Worm (Caenorhabditis elegans) whole organism, L3 larva: ENCODE measurements around the gene F42C5.3.

Source experiments
- ceh-16 ChIP-seq: sonication (generic microtip); optimal IDR thresholded peaks from 2 replicates; lab custom pipeline; 2017; ENCODE audit warnings: missing biosample characterization, missing genetic modification characterization
- ceh-82 ChIP-seq: fragments of 150-350 bp; optimal IDR thresholded peaks from 2 replicates; lab custom pipeline; 2014; ENCODE audit warnings: missing biosample characterization, missing genetic modification characterization
- daf-12 ChIP-seq: fragments of 150-350 bp; optimal IDR thresholded peaks from 2 replicates; lab custom pipeline; 2014; ENCODE audit warnings: missing biosample characterization, missing genetic modification reagents, missing genetic modification characterization
- egl-27 ChIP-seq: sonication (generic microtip); optimal IDR thresholded peaks from 4 replicates; lab custom pipeline; 2017; ENCODE audit warnings: missing biosample characterization, missing genetic modification reagents, missing genetic modification characterization
- fos-1 ChIP-seq: fragments of 150-350 bp; optimal IDR thresholded peaks from 2 replicates; lab custom pipeline; 2014; ENCODE audit warnings: missing biosample characterization, missing genetic modification characterization
- lin-39 ChIP-seq: fragments of 150-350 bp; optimal IDR thresholded peaks from 2 replicates; lab custom pipeline; 2018; ENCODE audit warnings: missing biosample characterization, missing genetic modification reagents, missing genetic modification characterization
- nhr-11 ChIP-seq: fragments of 150-350 bp; optimal IDR thresholded peaks from 2 replicates; lab custom pipeline; 2014; ENCODE audit warnings: missing biosample characterization, missing genetic modification characterization
- nhr-25 ChIP-seq: sonication (generic microtip); optimal IDR thresholded peaks from 2 replicates; lab custom pipeline; 2017; ENCODE audit warnings: missing biosample characterization, missing genetic modification characterization
- pqm-1 ChIP-seq: fragments of 150-350 bp; optimal IDR thresholded peaks from 2 replicates; lab custom pipeline; 2017; ENCODE audit warnings: missing biosample characterization, missing genetic modification characterization, inconsistent platforms
- unc-39 ChIP-seq: sonication (generic microtip); optimal IDR thresholded peaks from 4 replicates; lab custom pipeline; 2017; ENCODE audit warnings: missing biosample characterization, missing genetic modification characterization
- unc-62 ChIP-seq: fragments of 150-350 bp; sonication (generic microtip); optimal IDR thresholded peaks from 4 replicates; lab custom pipeline; 2014; ENCODE audit warnings: missing biosample characterization, missing genetic modification reagents, missing genetic modification characterization
- zag-1 ChIP-seq: fragments of 150-350 bp; optimal IDR thresholded peaks from 2 replicates; lab custom pipeline; 2014; ENCODE audit warnings: missing biosample characterization, missing genetic modification characterization
- ztf-4 ChIP-seq: fragments of 150-350 bp; optimal IDR thresholded peaks from 2 replicates; lab custom pipeline; 2014; ENCODE audit warnings: missing biosample characterization, missing genetic modification characterization

DNA sequence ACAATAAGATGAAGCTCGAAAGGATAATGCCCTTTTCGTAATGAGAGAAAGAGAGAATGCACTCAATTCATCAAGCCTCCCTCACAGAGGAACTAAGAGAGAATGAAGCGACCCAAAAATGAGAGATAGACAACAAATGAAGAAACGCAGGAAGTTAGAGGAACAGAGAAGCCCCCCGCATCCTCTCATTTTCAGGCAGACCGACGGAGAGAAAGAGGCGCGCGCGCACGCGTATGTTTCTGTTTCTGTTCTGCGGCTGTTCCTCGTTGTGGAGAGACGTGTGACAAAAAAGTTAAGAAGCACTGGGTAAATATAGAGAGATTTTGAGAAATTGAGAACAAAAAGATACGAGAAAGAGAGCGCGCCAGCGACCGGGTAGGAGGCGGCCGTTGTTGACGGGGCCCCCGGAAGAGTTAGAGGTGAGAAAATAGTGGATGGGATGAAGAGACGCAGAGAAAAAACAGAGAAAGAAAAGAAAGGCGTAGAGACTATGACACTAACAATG lies 32.6 kb upstream of the F42C5.3 start:
- TF ChIP-seq egl-27 (tag; lab: Kevin White, UChicago) (peak; percentile 10), lin-39 (tag; lab: Kevin White, UChicago) (peak; percentile 90), zag-1 (tag; lab: Kevin White, UChicago) (peak; percentile 55), ceh-82 (tag; lab: Kevin White, UChicago) (peak; percentile 51), daf-12 (tag; lab: Kevin White, UChicago) (no peak), unc-62 (peak; percentile 34), ceh-16 (tag; lab: Kevin White, UChicago) (no peak), ztf-4 (tag; lab: Kevin White, UChicago) (no peak), nhr-25 (peak; percentile 8), unc-39 (tag; lab: Kevin White, UChicago) (no peak), fos-1 (tag; lab: Kevin White, UChicago) (no peak), pqm-1 (tag; lab: Kevin White, UChicago) (peak; percentile 51), nhr-11 (no peak)
